Worm (Caenorhabditis elegans): ENCODE measurements around the gene cdt-2.
"Not testable (repeated sequence)": the region's sequence is repeated elsewhere in the genome, so short reads cannot be mapped to it uniquely, and the experiment has no call there.

DNA sequence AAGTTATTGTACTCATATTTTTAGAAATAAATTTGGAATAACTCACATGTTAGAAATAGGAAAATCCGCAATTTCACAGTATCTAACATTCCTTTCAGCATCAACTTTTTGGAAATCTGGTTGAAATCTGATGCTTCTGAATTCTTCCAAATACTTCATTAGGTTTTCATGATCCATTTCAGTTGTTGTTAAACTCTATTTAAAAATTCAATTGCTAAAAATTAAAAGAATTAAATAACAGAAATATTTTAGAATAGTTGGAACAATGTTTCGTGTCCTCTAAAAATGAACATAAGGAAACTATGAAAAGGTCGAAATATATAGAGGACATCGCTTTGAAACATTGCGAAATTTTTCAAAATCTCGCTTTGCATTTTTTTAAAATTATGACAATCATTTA, 40.4 kb upstream of the cdt-2 start, which contains the start of gene cng-1:
- TF ChIP-seq dao-5, him-1 (tag; optimal IDR thresholded peaks at IDR 0.05): not testable (repeated sequence)
